Fruit fly (Drosophila melanogaster) whole organism, adult: Measurements from ENCODE around the gene Meltrin.

Experiments
- CG5204 ChIP-seq: fragments of 200-800 bp; sonication (Bioruptor generic); optimal IDR thresholded peaks from 2 replicates; lab custom pipeline; 2016; ENCODE audit warnings: missing biosample characterization, missing genetic modification characterization
- Crg-1 ChIP-seq: fragments of 200-800 bp; sonication (Bioruptor generic); optimal IDR thresholded peaks from 2 replicates; lab custom pipeline; 2016; ENCODE audit warnings: missing biosample characterization, missing genetic modification characterization
- Mnt ChIP-seq: fragments of 200-800 bp; sonication (Bioruptor generic); optimal IDR thresholded peaks from 2 replicates; lab custom pipeline; 2016; ENCODE audit warnings: missing biosample characterization, mild to moderate bottlenecking, missing genetic modification characterization
- bab1 ChIP-seq: fragments of 200-800 bp; sonication (Bioruptor generic); optimal IDR thresholded peaks from 3 replicates; lab custom pipeline; 2019; ENCODE audit warnings: missing biosample characterization, mild to moderate bottlenecking, missing genetic modification characterization, moderate library complexity
- kay ChIP-seq: fragments of 200-800 bp; sonication (Bioruptor generic); peaks from one replicate; lab custom pipeline; 2016; ENCODE audit warnings: missing biosample characterization, missing genetic modification characterization, borderline replicate concordance
- ovo ChIP-seq: fragments of 200-800 bp; sonication (Bioruptor generic); optimal IDR thresholded peaks from 2 replicates; lab custom pipeline; 2016; ENCODE audit warnings: missing biosample characterization, missing genetic modification characterization
- tj ChIP-seq: fragments of 200-800 bp; sonication (Bioruptor generic); optimal IDR thresholded peaks from 3 replicates; lab custom pipeline; 2017; ENCODE audit warnings: missing biosample characterization, mild to moderate bottlenecking, missing genetic modification characterization, moderate library complexity
- toe ChIP-seq: fragments of 200-800 bp; sonication (Bioruptor generic); optimal IDR thresholded peaks from 2 replicates; lab custom pipeline; 2016; ENCODE audit warnings: missing biosample characterization, missing genetic modification characterization

- TF ChIP-seq ovo (GFP tag; lab: Kevin White, UChicago) (no peak), Mnt (GFP tag; lab: Kevin White, UChicago) (no peak), toe (GFP tag; lab: Kevin White, UChicago) (no peak), kay (GFP tag; lab: Kevin White, UChicago) (peak; percentile 84), CG5204 (GFP tag; lab: Kevin White, UChicago) (no peak), Crg-1 (GFP tag; lab: Kevin White, UChicago) (no peak), tj (peak; percentile 1), bab1 (GFP tag; lab: Kevin White, UChicago) (no peak)
Observed at dm6 chr3R:14736001-14736400, 38.9 kb upstream of the Meltrin start.
